Fruit fly (Drosophila melanogaster) Kc167 (cell line): ENCODE results near the gene CG9586.

ENCODE experiments used
- Myc ChIP-seq: fragments of >200 bp; optimal IDR thresholded peaks from 2 replicates; lab custom pipeline; 2017; ENCODE audit warnings: missing external identifiers
- Sin3A ChIP-seq: fragments of >200 bp; optimal IDR thresholded peaks from 2 replicates; lab custom pipeline; 2018; ENCODE audit warnings: missing external identifiers
- h ChIP-seq: fragments of >200 bp; optimal IDR thresholded peaks from 3 replicates; lab custom pipeline; 2018; ENCODE audit warnings: missing external identifiers
- insv ChIP-seq: fragments of >200 bp; optimal IDR thresholded peaks from 3 replicates; lab custom pipeline; 2018; ENCODE audit warnings: missing external identifiers
- psq ChIP-seq: fragments of >200 bp; optimal IDR thresholded peaks from 2 replicates; lab custom pipeline; 2017; ENCODE audit warnings: missing external identifiers
- ttk ChIP-seq: sonication (Bioruptor generic); optimal IDR thresholded peaks from 2 replicates; lab custom pipeline; 2017; ENCODE audit warnings: missing external identifiers

DNA sequence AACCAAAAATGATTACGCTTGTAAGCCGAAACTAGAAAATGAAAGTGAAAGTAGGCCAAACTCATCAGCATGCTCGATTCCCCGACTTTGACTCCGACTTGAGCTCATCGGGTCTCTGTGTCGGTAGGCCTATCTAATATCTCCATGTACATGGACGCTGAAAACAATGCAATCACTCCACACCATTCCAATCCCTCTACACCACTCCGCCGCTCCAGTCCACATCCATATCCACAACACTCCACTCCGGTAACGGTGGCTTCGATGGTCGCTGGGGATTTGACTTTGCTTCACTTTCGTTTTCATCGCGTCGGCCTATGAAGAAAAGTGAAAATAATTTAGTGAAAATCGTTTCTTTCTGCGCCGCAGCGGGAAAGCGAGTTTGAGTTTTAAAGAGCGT lies 27.4 kb upstream of the CG9586 start:
- no peak for TF ChIP-seq psq
- TF ChIP-seq Sin3A (lab: Kevin White, UChicago): no peak
- TF ChIP-seq Myc (lab: Kevin White, UChicago): no peak
- no peak for TF ChIP-seq h (lab: Kevin White, UChicago)
- TF ChIP-seq insv: no peak
- no peak for TF ChIP-seq ttk (lab: Kevin White, UChicago)
